Worm (Caenorhabditis elegans): Measurements from ENCODE around the gene sre-43.

DNA sequence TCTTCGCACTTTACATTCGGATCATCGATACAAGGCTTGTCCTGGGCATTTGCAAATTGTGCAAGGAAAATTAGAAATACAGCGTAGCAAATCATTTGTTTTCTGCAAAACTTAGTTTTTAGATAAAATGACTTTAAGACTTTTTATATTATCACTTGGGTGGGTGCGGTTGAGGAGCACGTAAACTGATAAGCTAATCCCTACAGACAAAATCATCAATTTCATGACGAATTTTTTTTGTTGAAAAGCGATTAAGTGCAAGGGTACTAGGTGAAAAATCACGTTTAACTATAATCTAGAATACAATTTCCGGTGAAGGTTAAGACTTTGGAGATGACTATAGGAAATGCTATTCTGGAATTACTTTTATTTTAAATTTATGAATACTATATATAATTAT is 28.6 kb upstream of the sre-43 start, which contains the start of gene F01D5.1:
- TF ChIP-seq klf-2 (GFP tag; conservative IDR thresholded peaks at IDR 0.05) (no peak), med-1 (GFP tag; optimal IDR thresholded peaks at IDR 0.05; ENCODE audit: insufficient read depth) (no peak), tab-1 (GFP tag; IDR thresholded peaks at IDR 0.05) (no peak), ztf-29 (GFP tag; IDR thresholded peaks at IDR 0.05) (no peak), ref-1 (GFP tag; conservative IDR thresholded peaks at IDR 0.05) (no peak), T22C8.4 (GFP tag; IDR thresholded peaks at IDR 0.05) (no peak), ztf-23 (GFP tag; IDR thresholded peaks at IDR 0.05) (no peak)
